Fruit fly (Drosophila melanogaster) whole organism, prepupa: ENCODE data around the gene CG11700.

Experiments
- CG11762 ChIP-seq: fragments of 200-800 bp; sonication (Bioruptor generic); optimal IDR thresholded peaks from 3 replicates; lab custom pipeline; 2016; ENCODE audit warnings: missing biosample characterization, missing genetic modification characterization; ENCODE audit not compliant: insufficient read depth
- CG3032 ChIP-seq: fragments of 200-800 bp; optimal IDR thresholded peaks from 2 replicates; lab custom pipeline; 2019; ENCODE audit warnings: missing biosample characterization, mild to moderate bottlenecking, missing genetic modification characterization, moderate library complexity
- CG6163 ChIP-seq: fragments of 200-800 bp; sonication (Bioruptor generic); IDR thresholded peaks from 3 replicates; pipeline ENCODE4 v1.3.6; 2022; ENCODE audit warnings: missing biosample characterization, missing genetic modification characterization
- CG6854 ChIP-seq: fragments of 200-800 bp; sonication (Bioruptor generic); optimal IDR thresholded peaks from 2 replicates; lab custom pipeline; 2017; ENCODE audit warnings: missing biosample characterization, mild to moderate bottlenecking, missing genetic modification characterization
- CG9139 ChIP-seq: fragments of 200-800 bp; sonication (Bioruptor generic); optimal IDR thresholded peaks from 3 replicates; lab custom pipeline; 2017; ENCODE audit warnings: missing biosample characterization, mild to moderate bottlenecking, missing genetic modification characterization
- Eip78C ChIP-seq: fragments of 200-800 bp; sonication (Bioruptor generic); peaks from one replicate; lab custom pipeline; 2016; ENCODE audit warnings: missing biosample characterization, missing genetic modification characterization
- Gug ChIP-seq: fragments of 200-800 bp; sonication (Bioruptor generic); IDR thresholded peaks from 2 replicates; pipeline ENCODE4 v1.3.6; 2022; ENCODE audit warnings: missing biosample characterization, missing genetic modification characterization
- Hr39 ChIP-seq: fragments of 200-800 bp; sonication (Bioruptor generic); optimal IDR thresholded peaks from 2 replicates; lab custom pipeline; 2016; ENCODE audit warnings: missing biosample characterization, missing genetic modification characterization
- fd85E ChIP-seq: fragments of 200-800 bp; sonication (Bioruptor generic); optimal IDR thresholded peaks from 3 replicates; lab custom pipeline; 2016; ENCODE audit warnings: missing biosample characterization, missing genetic modification characterization
- salr ChIP-seq, 2 experiments: fragments of 200-800 bp; sonication (Bioruptor generic); optimal IDR thresholded peaks; 3 replicates each; lab custom pipeline; 2016 to 2018; ENCODE audit warnings: missing biosample characterization in 2 of 2, missing genetic modification characterization in 2 of 2, mild to moderate bottlenecking in 1 of 2
- spab ChIP-seq: fragments of 200-800 bp; sonication (Bioruptor generic); optimal IDR thresholded peaks from 2 replicates; lab custom pipeline; 2017; ENCODE audit warnings: missing biosample characterization, mild to moderate bottlenecking, missing genetic modification characterization, missing genetic modification reagents
- topi ChIP-seq: fragments of 200-800 bp; sonication (Bioruptor generic); optimal IDR thresholded peaks from 3 replicates; lab custom pipeline; 2016; ENCODE audit warnings: missing biosample characterization, missing genetic modification characterization

- TF ChIP-seq CG3032 (tag; lab: Kevin White, UChicago) (no peak), CG6854 (no peak), CG9139 (GFP tag; lab: Kevin White, UChicago) (no peak), Eip78C (GFP tag; lab: Kevin White, UChicago) (no peak), salr (GFP tag; optimal IDR thresholded peaks at IDR 0.05; lab: Kevin White, UChicago) (no peak), spab (GFP tag; lab: Kevin White, UChicago) (no peak), fd85E (no peak), Gug (GFP tag; lab: Robert Waterston, UW) (no peak), topi (GFP tag; lab: Kevin White, UChicago) (no peak), CG11762 (GFP tag; lab: Kevin White, UChicago) (no peak), Hr39 (GFP tag; lab: Kevin White, UChicago) (no peak), CG6163 (GFP tag; lab: Robert Waterston, UW) (no peak)
Measured at dm6 chrX:6252897-6253540, 30.4 kb downstream of the CG11700 start.
